Worm (Caenorhabditis elegans) whole organism, L3 larva: ENCODE measurements around the gene Y54G2A.38.

ENCODE experiments used
- ZK546.5 ChIP-seq: sonication (generic microtip); optimal IDR thresholded peaks from 2 replicates; lab custom pipeline; 2017; ENCODE audit warnings: missing biosample characterization, missing genetic modification characterization
- ama-1 ChIP-seq: fragments of 150-350 bp; optimal IDR thresholded peaks from 2 replicates; lab custom pipeline; 2018
- ceh-16 ChIP-seq: sonication (generic microtip); optimal IDR thresholded peaks from 2 replicates; lab custom pipeline; 2017; ENCODE audit warnings: missing biosample characterization, missing genetic modification characterization
- ceh-28 ChIP-seq: fragments of 150-350 bp; optimal IDR thresholded peaks from 2 replicates; lab custom pipeline; 2014; ENCODE audit warnings: missing biosample characterization, missing genetic modification reagents, missing genetic modification characterization
- ceh-82 ChIP-seq: fragments of 150-350 bp; optimal IDR thresholded peaks from 2 replicates; lab custom pipeline; 2014; ENCODE audit warnings: missing biosample characterization, missing genetic modification characterization
- daf-12 ChIP-seq: fragments of 150-350 bp; optimal IDR thresholded peaks from 2 replicates; lab custom pipeline; 2014; ENCODE audit warnings: missing biosample characterization, missing genetic modification reagents, missing genetic modification characterization
- egl-5 ChIP-seq: fragments of 150-350 bp; optimal IDR thresholded peaks from 2 replicates; lab custom pipeline; 2017; ENCODE audit warnings: missing biosample characterization, missing genetic modification reagents, missing genetic modification characterization, inconsistent platforms
- elt-1 ChIP-seq: fragments of 150-350 bp; optimal IDR thresholded peaks from 2 replicates; lab custom pipeline; 2014; ENCODE audit warnings: missing biosample characterization, missing genetic modification characterization
- elt-2 ChIP-seq: sonication (generic microtip); optimal IDR thresholded peaks from 2 replicates; lab custom pipeline; 2016; ENCODE audit warnings: missing genetic modification reagents, mild to moderate bottlenecking, missing genetic modification characterization, missing compliant biosample characterization
- elt-3 ChIP-seq, 3 experiments: fragments of 150-350 bp in 1 of 3; sonication (generic microtip) in 2 of 3; optimal IDR thresholded peaks; 2 replicates in 2 of 3; 4 replicates in 1 of 3; lab custom pipeline; 2014 to 2017; ENCODE audit warnings: missing biosample characterization in 3 of 3, missing genetic modification characterization in 3 of 3
- eor-1 ChIP-seq, 2 experiments: fragments of 150-350 bp; optimal IDR thresholded peaks; 2 replicates each; lab custom pipeline; 2014 to 2018; ENCODE audit warnings: missing biosample characterization in 2 of 2, missing genetic modification characterization in 2 of 2
- fkh-10 ChIP-seq: sonication (generic microtip); optimal IDR thresholded peaks from 2 replicates; lab custom pipeline; 2017; ENCODE audit warnings: missing biosample characterization, missing genetic modification reagents, missing genetic modification characterization
- fkh-2 ChIP-seq: fragments of 150-350 bp; optimal IDR thresholded peaks from 2 replicates; lab custom pipeline; 2014; ENCODE audit warnings: missing biosample characterization, missing genetic modification reagents, missing genetic modification characterization
- fos-1 ChIP-seq: fragments of 150-350 bp; optimal IDR thresholded peaks from 2 replicates; lab custom pipeline; 2014; ENCODE audit warnings: missing biosample characterization, missing genetic modification characterization
- hmg-11 ChIP-seq: sonication (generic microtip); optimal IDR thresholded peaks from 2 replicates; lab custom pipeline; 2016; ENCODE audit warnings: missing genetic modification characterization, missing compliant biosample characterization
- mdl-1 ChIP-seq: fragments of 150-350 bp; optimal IDR thresholded peaks from 2 replicates; lab custom pipeline; 2014; ENCODE audit warnings: missing biosample characterization, missing genetic modification characterization
- mml-1 ChIP-seq: fragments of 150-350 bp; sonication (generic microtip); optimal IDR thresholded peaks from 3 replicates; lab custom pipeline; 2014; ENCODE audit warnings: missing biosample characterization, missing genetic modification characterization
- nhr-23 ChIP-seq: fragments of 150-350 bp; optimal IDR thresholded peaks from 2 replicates; lab custom pipeline; 2014; ENCODE audit warnings: missing biosample characterization, missing genetic modification reagents, missing genetic modification characterization
- nhr-237 ChIP-seq: fragments of 150-350 bp; optimal IDR thresholded peaks from 2 replicates; lab custom pipeline; 2014; ENCODE audit warnings: missing biosample characterization, missing genetic modification characterization
- nhr-28 ChIP-seq: fragments of 150-350 bp; optimal IDR thresholded peaks from 2 replicates; lab custom pipeline; 2014; ENCODE audit warnings: missing biosample characterization, missing genetic modification characterization
- nhr-43 ChIP-seq: sonication (generic microtip); optimal IDR thresholded peaks from 2 replicates; lab custom pipeline; 2016; ENCODE audit warnings: mild to moderate bottlenecking, missing genetic modification characterization, missing compliant biosample characterization; ENCODE audit not compliant: poor library complexity, severe bottlenecking
- nhr-67 ChIP-seq: fragments of 150-350 bp; optimal IDR thresholded peaks from 2 replicates; lab custom pipeline; 2014; ENCODE audit warnings: missing biosample characterization, missing genetic modification characterization
- nhr-76 ChIP-seq: fragments of 150-350 bp; sonication (generic microtip); optimal IDR thresholded peaks from 5 replicates; lab custom pipeline; 2014; ENCODE audit warnings: missing biosample characterization, missing genetic modification characterization
- nhr-77 ChIP-seq: fragments of 150-350 bp; optimal IDR thresholded peaks from 2 replicates; lab custom pipeline; 2014; ENCODE audit warnings: missing biosample characterization, missing genetic modification characterization
- pha-4 ChIP-seq: fragments of 150-350 bp; optimal IDR thresholded peaks from 2 replicates; lab custom pipeline; 2014; ENCODE audit warnings: missing biosample characterization, missing genetic modification reagents, missing genetic modification characterization
- pqm-1 ChIP-seq: fragments of 150-350 bp; optimal IDR thresholded peaks from 2 replicates; lab custom pipeline; 2017; ENCODE audit warnings: missing biosample characterization, missing genetic modification characterization, inconsistent platforms
- sea-2 ChIP-seq: fragments of 150-350 bp; sonication (generic microtip); optimal IDR thresholded peaks from 4 replicates; lab custom pipeline; 2014; ENCODE audit warnings: missing biosample characterization, missing genetic modification reagents, missing genetic modification characterization
- snpc-4 ChIP-seq: fragments of 150-350 bp; optimal IDR thresholded peaks from 2 replicates; lab custom pipeline; 2014; ENCODE audit warnings: missing biosample characterization, missing genetic modification characterization
- unc-39 ChIP-seq: sonication (generic microtip); optimal IDR thresholded peaks from 4 replicates; lab custom pipeline; 2017; ENCODE audit warnings: missing biosample characterization, missing genetic modification characterization
- unc-62 ChIP-seq: fragments of 150-350 bp; sonication (generic microtip); optimal IDR thresholded peaks from 4 replicates; lab custom pipeline; 2014; ENCODE audit warnings: missing biosample characterization, missing genetic modification reagents, missing genetic modification characterization
- zag-1 ChIP-seq: fragments of 150-350 bp; optimal IDR thresholded peaks from 2 replicates; lab custom pipeline; 2014; ENCODE audit warnings: missing biosample characterization, missing genetic modification characterization
- ztf-11 ChIP-seq: fragments of 150-350 bp; optimal IDR thresholded peaks from 2 replicates; lab custom pipeline; 2014; ENCODE audit warnings: missing biosample characterization, missing genetic modification characterization
- ztf-4 ChIP-seq: fragments of 150-350 bp; optimal IDR thresholded peaks from 2 replicates; lab custom pipeline; 2014; ENCODE audit warnings: missing biosample characterization, missing genetic modification characterization

Y54G2A.38 gene

DNA sequence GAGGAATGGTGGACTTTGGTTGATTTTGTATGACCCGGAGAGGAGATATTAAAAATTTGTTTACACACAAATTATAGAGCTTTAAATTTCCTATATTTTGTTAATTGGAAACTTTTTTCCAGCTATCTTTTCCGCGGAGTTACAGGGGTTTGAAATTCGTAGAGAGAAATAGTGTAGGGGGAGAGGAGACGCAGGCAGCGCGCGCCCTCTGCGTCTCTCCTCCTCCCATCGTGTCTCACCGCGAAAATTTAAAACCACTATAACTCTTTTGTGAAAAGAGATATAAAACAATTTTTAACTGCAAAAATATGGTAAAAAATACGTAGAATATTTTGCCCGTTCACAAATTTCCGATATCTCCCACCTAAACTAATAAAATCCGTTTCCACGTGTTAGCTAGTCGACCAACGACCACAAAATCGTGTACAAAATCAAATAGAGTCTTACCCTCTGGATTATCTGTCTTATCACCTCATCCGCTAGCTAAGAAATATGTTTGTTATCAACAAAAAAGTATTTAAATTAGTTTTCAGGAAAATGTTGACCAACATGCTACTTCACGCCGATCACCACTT lies 16.7 kb upstream of the Y54G2A.38 start, which contains the start of gene nhr-277:
nhr-277 (plus strand) TSS at position 525 of the 575 bp plus-strand sequence.
- TF ChIP-seq ama-1 (no peak), snpc-4 (no peak), nhr-67 (tag; lab: Kevin White, UChicago) (no peak), unc-39 (tag; lab: Kevin White, UChicago) (no peak), nhr-28 (tag; lab: Kevin White, UChicago) (no peak), sea-2 (GFP tag; lab: Kevin White, UChicago) (no peak), nhr-237 (no peak), ceh-82 (no peak), fkh-2 (tag; lab: Kevin White, UChicago) (no peak), pqm-1 (tag; lab: Kevin White, UChicago) (no peak), elt-3 (tag; optimal IDR thresholded peaks at IDR 0.05; lab: Kevin White, UChicago) (no peak), nhr-76 (no peak)

DNA sequence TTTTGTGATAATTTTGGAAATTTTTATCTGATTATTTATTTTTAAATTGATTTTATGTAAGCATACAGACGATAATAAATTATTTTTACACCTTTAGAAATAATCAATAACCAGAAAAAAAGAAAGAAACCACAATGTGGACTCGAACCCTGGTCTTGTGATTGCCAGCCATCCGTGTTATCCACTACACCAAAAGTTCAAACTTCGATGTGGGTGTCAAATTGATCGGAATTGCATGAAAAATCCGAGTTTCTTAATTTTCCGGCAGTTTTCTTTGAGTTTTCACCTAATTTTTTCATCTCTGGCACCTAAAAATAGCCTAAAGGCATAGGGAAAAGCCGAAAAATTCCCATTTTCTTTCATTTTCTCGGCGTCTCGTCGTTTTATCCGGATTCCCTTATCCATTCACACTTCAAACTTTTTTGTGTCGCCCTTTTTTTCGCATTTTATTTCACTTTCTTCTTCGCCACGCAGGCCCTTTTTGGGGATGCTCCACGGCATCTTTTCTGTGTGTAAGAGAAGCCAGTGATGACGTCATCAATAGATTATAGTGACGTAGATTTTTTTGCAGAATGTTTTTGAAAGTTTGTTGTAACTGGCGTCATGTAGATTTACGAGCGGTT lies 11.8 kb upstream of the Y54G2A.38 start:
- TF ChIP-seq ZK546.5 (tag; lab: Kevin White, UChicago) (no peak), egl-5 (tag; lab: Kevin White, UChicago) (no peak), fos-1 (tag; lab: Kevin White, UChicago) (no peak), unc-39 (tag; lab: Kevin White, UChicago) (no peak), nhr-237 (no peak), fkh-10 (GFP tag; lab: Kevin White, UChicago) (no peak), nhr-77 (tag; lab: Kevin White, UChicago) (no peak), eor-1 (tag; optimal IDR thresholded peaks at IDR 0.05; lab: Kevin White, UChicago) (no peak)

DNA sequence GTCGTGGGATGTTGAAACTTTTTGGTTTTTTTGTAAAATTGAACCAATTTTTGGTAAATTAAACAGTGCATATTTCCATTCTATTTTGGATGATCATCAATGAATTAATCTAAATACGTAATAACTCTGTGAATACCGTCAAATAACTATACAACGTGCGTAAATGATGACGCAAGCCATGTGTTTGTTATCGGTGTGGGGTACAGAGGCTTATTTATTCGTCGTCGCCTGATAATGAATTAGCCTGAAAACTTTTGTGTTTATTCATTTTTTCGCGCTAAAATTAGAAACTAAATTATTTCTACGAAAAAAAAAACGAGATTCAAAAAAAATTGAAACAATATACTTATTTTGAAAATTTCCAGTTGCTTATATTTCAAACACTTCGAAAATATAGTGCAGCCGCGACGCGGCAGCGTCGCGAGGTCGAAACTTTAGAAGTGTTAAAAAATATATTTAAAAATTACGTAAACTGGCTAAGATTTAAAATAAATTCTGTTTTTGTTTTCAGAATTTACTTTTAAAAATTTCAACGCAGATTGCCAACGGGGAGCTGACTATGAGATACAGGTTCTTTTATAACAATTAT lies 10.3 kb upstream of the Y54G2A.38 start:
- TF ChIP-seq elt-2 (tag; lab: Kevin White, UChicago) = peak; percentile 40
- TF ChIP-seq egl-5 (tag; lab: Kevin White, UChicago) = no peak
- TF ChIP-seq pqm-1 (tag; lab: Kevin White, UChicago) = peak; percentile 29

- TF ChIP-seq nhr-23 (tag; lab: Kevin White, UChicago) = no peak
Observed at ce11 chrIV:2750607-2751006, 8.7 kb upstream of the Y54G2A.38 start.

DNA sequence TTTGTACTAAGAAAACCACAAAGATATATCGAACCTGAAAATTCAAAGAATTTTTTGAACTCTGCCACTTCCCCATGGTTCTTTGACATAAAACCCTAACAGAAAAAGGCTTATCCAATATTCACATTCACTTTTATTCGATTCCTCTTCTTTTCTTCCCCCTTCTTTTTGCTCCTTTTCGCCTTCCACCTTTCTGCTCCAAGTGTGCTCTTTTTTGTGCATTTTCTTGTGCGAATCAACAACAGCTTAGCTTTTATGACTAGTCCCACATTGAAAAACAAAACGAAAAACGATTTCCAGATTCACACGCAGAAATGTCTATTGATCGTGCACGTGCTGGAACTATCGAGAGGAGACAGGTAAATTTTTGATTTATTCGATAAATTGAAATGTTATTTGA lies 7.7 kb upstream of the Y54G2A.38 start, which contains the start of gene Y54G2A.41:
Y54G2A.41 (plus strand) TSS at position 301 of the 400 bp plus-strand sequence.
- TF ChIP-seq ceh-28 (no peak), sea-2 (GFP tag; lab: Kevin White, UChicago) (no peak), nhr-67 (tag; lab: Kevin White, UChicago) (no peak), mml-1 (no peak), nhr-76 (no peak), nhr-28 (tag; lab: Kevin White, UChicago) (no peak), unc-62 (GFP tag; lab: Kevin White, UChicago) (no peak), nhr-43 (tag; lab: Kevin White, UChicago) (no peak), ztf-11 (tag; lab: Kevin White, UChicago) (no peak), fkh-2 (tag; lab: Kevin White, UChicago) (no peak)

DNA sequence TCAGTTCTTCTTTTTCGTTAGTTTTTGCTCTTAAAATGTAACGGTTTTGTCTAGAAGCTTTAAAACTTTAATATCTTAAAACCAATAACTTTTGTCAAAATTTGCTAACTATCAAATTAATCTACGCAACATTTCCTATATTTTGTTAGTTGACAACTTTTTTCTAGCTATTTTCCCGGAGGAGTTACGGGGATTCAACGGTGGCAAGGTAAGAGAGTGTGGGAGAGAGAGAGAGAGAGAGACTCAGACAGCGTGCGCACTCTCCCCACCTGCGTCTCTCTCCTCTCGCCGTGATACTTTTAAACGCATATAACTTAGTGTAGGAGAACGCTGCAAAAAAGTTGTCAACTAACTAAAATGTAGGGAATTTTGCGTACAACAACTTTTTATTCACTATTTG lies 5.7 kb upstream of the Y54G2A.38 start:
- TF ChIP-seq pqm-1 (tag; lab: Kevin White, UChicago) (no peak), nhr-76 (no peak), eor-1 (tag; optimal IDR thresholded peaks at IDR 0.05; lab: Kevin White, UChicago) (no peak), ceh-16 (tag; lab: Kevin White, UChicago) (no peak), hmg-11 (tag; lab: Kevin White, UChicago) (no peak), ceh-82 (no peak), ztf-11 (tag; lab: Kevin White, UChicago) (no peak), unc-62 (GFP tag; lab: Kevin White, UChicago) (no peak), elt-2 (tag; lab: Kevin White, UChicago) (no peak), zag-1 (tag; lab: Kevin White, UChicago) (no peak), elt-1 (no peak), daf-12 (no peak), ztf-4 (no peak), mdl-1 (no peak), fkh-10 (GFP tag; lab: Kevin White, UChicago) (no peak), fkh-2 (tag; lab: Kevin White, UChicago) (no peak), pha-4 (tag; lab: Kevin White, UChicago) (no peak)
